Worm (Caenorhabditis elegans): ENCODE measurements around the gene sec-61.G.

sec-61.G gene

DNA sequence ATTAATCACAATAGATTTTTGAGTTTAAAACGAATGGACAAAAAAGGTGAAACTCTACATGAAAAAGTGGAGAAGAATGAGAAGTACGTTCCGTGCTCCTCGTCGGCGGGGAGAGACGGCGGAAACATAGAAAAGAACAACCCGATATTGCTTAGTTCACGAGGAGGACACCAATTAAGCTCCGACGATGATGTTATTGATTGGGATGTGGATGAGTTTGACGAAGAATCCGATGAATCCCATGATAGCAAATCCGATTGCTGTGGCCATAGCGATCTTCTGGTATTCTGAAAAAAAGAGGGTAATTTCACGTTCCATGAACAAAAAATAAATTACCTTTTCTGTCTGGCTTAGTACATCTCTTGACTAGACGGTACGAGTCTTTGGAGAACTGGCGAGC, 237 bp downstream of the sec-61.G start:
- no peak for TF ChIP-seq nhr-129 (tag; optimal IDR thresholded peaks at IDR 0.05)
- TF ChIP-seq lin-11 (tag; optimal IDR thresholded peaks at IDR 0.05): no peak
- no peak for TF ChIP-seq zag-1 (tag; optimal IDR thresholded peaks at IDR 0.05)
- no peak for TF ChIP-seq mdl-1 (tag; optimal IDR thresholded peaks at IDR 0.05)
- no peak for TF ChIP-seq blmp-1 (tag; optimal IDR thresholded peaks at IDR 0.05; ENCODE audit: insufficient read depth)
- no peak for TF ChIP-seq ama-1 (optimal IDR thresholded peaks at IDR 0.05)
- TF ChIP-seq ztf-11 (tag; optimal IDR thresholded peaks at IDR 0.05): no peak
- no peak for TF ChIP-seq dmd-4 (tag; optimal IDR thresholded peaks at IDR 0.05)

ce11 chrV:10896295-10896694, 648 bp downstream of the sec-61.G start, which contains the start of gene F32D8.13:
Gene F32D8.13, minus strand, starts transcription at chrV:10896543.
- no peak for TF ChIP-seq egl-27 (tag; optimal IDR thresholded peaks at IDR 0.05)
- TF ChIP-seq lsy-2 (tag; optimal IDR thresholded peaks at IDR 0.05): peak in 1 of 2 experiments; percentile 0
- TF ChIP-seq nhr-25 (tag; optimal IDR thresholded peaks at IDR 0.05): peak; percentile 17
- TF ChIP-seq gmeb-1 (tag; optimal IDR thresholded peaks at IDR 0.05): peak; percentile 0
- TF ChIP-seq fos-1 (tag; optimal IDR thresholded peaks at IDR 0.05): no peak
- TF ChIP-seq ama-1 (optimal IDR thresholded peaks at IDR 0.05): peak; percentile 56
- TF ChIP-seq blmp-1 (tag; optimal IDR thresholded peaks at IDR 0.05; ENCODE audit: insufficient read depth): no peak
- TF ChIP-seq ZK546.5 (tag; optimal IDR thresholded peaks at IDR 0.05): peak; percentile 10

DNA sequence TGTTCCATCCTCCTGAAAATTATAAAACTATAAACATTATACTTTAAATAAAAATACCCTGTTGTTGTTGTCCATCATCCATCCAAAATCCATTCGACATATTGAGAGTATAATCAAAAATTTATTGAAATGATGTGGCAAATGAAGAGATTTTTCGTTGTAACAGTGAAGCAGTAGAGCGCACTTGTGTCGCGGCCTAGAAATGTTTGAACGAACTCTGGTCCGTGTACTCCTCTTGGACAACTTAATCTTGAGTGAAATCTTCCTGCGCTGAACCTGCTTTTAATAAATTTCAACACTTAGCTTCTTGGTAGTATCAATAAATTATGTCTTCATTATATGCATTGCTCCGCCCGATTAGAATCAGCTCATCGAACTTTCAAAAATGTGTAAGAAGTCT, 2.3 kb downstream of the sec-61.G start, which contains the start of the genes F32D8.14 and F32D8.5:
Gene F32D8.14 (minus strand): TSS at position 188 of the 400 bp plus-strand sequence.
Gene F32D8.5 (plus strand): TSS at position 200 of the 400 bp plus-strand sequence.
- TF ChIP-seq elt-3 (tag; optimal IDR thresholded peaks at IDR 0.05) (no peak), nhr-237 (tag; optimal IDR thresholded peaks at IDR 0.05) (no peak), nhr-11 (tag; optimal IDR thresholded peaks at IDR 0.05) (no peak), ztf-4 (tag; optimal IDR thresholded peaks at IDR 0.05) (peak; percentile 60), lin-11 (tag; optimal IDR thresholded peaks at IDR 0.05) (peak; percentile 56), unc-39 (tag; optimal IDR thresholded peaks at IDR 0.05) (no peak), ceh-16 (tag; optimal IDR thresholded peaks at IDR 0.05) (no peak), blmp-1 (tag; optimal IDR thresholded peaks at IDR 0.05; ENCODE audit: insufficient read depth) (peak; percentile 70), peb-1 (tag; optimal IDR thresholded peaks at IDR 0.05) (no peak), C34F6.9 (tag; optimal IDR thresholded peaks at IDR 0.05) (peak; percentile 93), nhr-25 (tag; optimal IDR thresholded peaks at IDR 0.05) (peak; percentile 76), fos-1 (tag; optimal IDR thresholded peaks at IDR 0.05) (peak; percentile 59), alr-1 (tag; optimal IDR thresholded peaks at IDR 0.05) (no peak), crh-2 (tag; optimal IDR thresholded peaks at IDR 0.05) (peak; percentile 94), nhr-129 (tag; optimal IDR thresholded peaks at IDR 0.05) (peak; percentile 81), mdl-1 (tag; optimal IDR thresholded peaks at IDR 0.05) (no peak), sem-4 (tag; optimal IDR thresholded peaks at IDR 0.05) (peak; percentile 74), ztf-1 (GFP tag; conservative IDR thresholded peaks at IDR 0.05) (no peak), ama-1 (optimal IDR thresholded peaks at IDR 0.05) (no peak), gmeb-1 (tag; optimal IDR thresholded peaks at IDR 0.05) (peak; percentile 81), ztf-11 (tag; optimal IDR thresholded peaks at IDR 0.05) (no peak), lsy-2 (tag; optimal IDR thresholded peaks at IDR 0.05) (peak; percentile 56 to 89), R02D3.7 (tag; optimal IDR thresholded peaks at IDR 0.05) (no peak), ceh-82 (tag; optimal IDR thresholded peaks at IDR 0.05) (peak; percentile 29), sma-9 (GFP tag; optimal IDR thresholded peaks at IDR 0.05) (peak; percentile 93), sma-9 (tag; optimal IDR thresholded peaks at IDR 0.05) (no peak), nhr-12 (tag; optimal IDR thresholded peaks at IDR 0.05) (no peak), zag-1 (tag; optimal IDR thresholded peaks at IDR 0.05) (no peak), nhr-21 (tag; optimal IDR thresholded peaks at IDR 0.05) (peak; percentile 69), sma-3 (GFP tag; optimal IDR thresholded peaks at IDR 0.05) (peak; percentile 84), nhr-77 (tag; optimal IDR thresholded peaks at IDR 0.05) (no peak), skn-1 (tag; optimal IDR thresholded peaks at IDR 0.05) (no peak), nhr-23 (tag; optimal IDR thresholded peaks at IDR 0.05) (no peak), aly-2 (tag; optimal IDR thresholded peaks at IDR 0.05) (no peak), lin-39 (tag; optimal IDR thresholded peaks at IDR 0.05) (no peak), mab-5 (tag; optimal IDR thresholded peaks at IDR 0.05) (peak; percentile 23), snpc-4 (tag; optimal IDR thresholded peaks at IDR 0.05) (peak; percentile 75), Y55F3AM.14 (GFP tag; optimal IDR thresholded peaks at IDR 0.05) (no peak), ZK546.5 (tag; optimal IDR thresholded peaks at IDR 0.05) (peak; percentile 73), mbf-1 (tag; optimal IDR thresholded peaks at IDR 0.05) (no peak), F13H6.1 (tag; optimal IDR thresholded peaks at IDR 0.05) (peak; percentile 85), nhr-6 (tag; optimal IDR thresholded peaks at IDR 0.05) (peak; percentile 84), unc-62 (GFP tag; optimal IDR thresholded peaks at IDR 0.05) (no peak), lin-13 (GFP tag; optimal IDR thresholded peaks at IDR 0.05) (peak; percentile 85), nhr-10 (tag; optimal IDR thresholded peaks at IDR 0.05) (no peak), dmd-4 (tag; optimal IDR thresholded peaks at IDR 0.05) (no peak), egl-27 (tag; optimal IDR thresholded peaks at IDR 0.05) (peak; percentile 2), unc-55 (GFP tag; optimal IDR thresholded peaks at IDR 0.05) (peak; percentile 88), elt-1 (tag; optimal IDR thresholded peaks at IDR 0.05) (no peak)
